Worm (Caenorhabditis elegans) whole organism, early embryonic: ENCODE measurements around the gene F53B1.2.

Experiments used
- B0310.2 ChIP-seq: sonication (generic microtip); optimal IDR thresholded peaks from 2 replicates; lab custom pipeline; 2016; ENCODE audit warnings: mild to moderate bottlenecking, missing genetic modification characterization, missing compliant biosample characterization
- F13C5.2 ChIP-seq: sonication (generic microtip); optimal IDR thresholded peaks from 2 replicates; lab custom pipeline; 2017; ENCODE audit warnings: mild to moderate bottlenecking, missing genetic modification characterization, inconsistent platforms, missing compliant biosample characterization
- aly-1 ChIP-seq: sonication (generic microtip); optimal IDR thresholded peaks from 2 replicates; lab custom pipeline; 2016; ENCODE audit warnings: missing genetic modification characterization, missing compliant biosample characterization
- ama-1 ChIP-seq: fragments of 150-350 bp; optimal IDR thresholded peaks from 2 replicates; lab custom pipeline; 2014
- ceh-13 ChIP-seq: fragments of 200-800 bp; sonication (Bioruptor generic); optimal IDR thresholded peaks from 2 replicates; lab custom pipeline; 2018; ENCODE audit warnings: mild to moderate bottlenecking, missing genetic modification characterization, missing compliant biosample characterization
- ceh-36 ChIP-seq: sonication (generic microtip); optimal IDR thresholded peaks from 2 replicates; lab custom pipeline; 2016; ENCODE audit warnings: missing genetic modification characterization, inconsistent platforms, missing compliant biosample characterization
- ets-7 ChIP-seq: sonication (generic microtip); optimal IDR thresholded peaks from 2 replicates; lab custom pipeline; 2016; ENCODE audit warnings: missing genotype, missing genetic modification characterization, missing compliant biosample characterization
- flt-1 ChIP-seq: fragments of 200-800 bp; sonication (Bioruptor generic); IDR thresholded peaks from 2 replicates; pipeline ENCODE4 v1.3.6; 2022; ENCODE audit warnings: missing genetic modification characterization, missing compliant biosample characterization
- hmbx-1 ChIP-seq: sonication (generic microtip); optimal IDR thresholded peaks from 2 replicates; lab custom pipeline; 2016; ENCODE audit warnings: mild to moderate bottlenecking, missing genetic modification characterization, missing compliant biosample characterization
- hmg-4 ChIP-seq: fragments of 200-800 bp; sonication (Bioruptor generic); optimal IDR thresholded peaks from 2 replicates; lab custom pipeline; 2018; ENCODE audit warnings: mild to moderate bottlenecking, missing genetic modification characterization, missing compliant biosample characterization
- hnd-1 ChIP-seq: sonication (generic microtip); optimal IDR thresholded peaks from 2 replicates; lab custom pipeline; 2016; ENCODE audit warnings: missing genetic modification characterization, missing compliant biosample characterization
- pes-1 ChIP-seq: fragments of 200-800 bp; sonication (Bioruptor generic); IDR thresholded peaks from 2 replicates; pipeline ENCODE4 v1.3.6; 2022; ENCODE audit warnings: missing genetic modification reagents, missing genetic modification characterization, missing compliant biosample characterization
- scrt-1 ChIP-seq: fragments of 200-800 bp; sonication (Bioruptor generic); IDR thresholded peaks from 2 replicates; pipeline ENCODE4 v1.3.6; 2022; ENCODE audit warnings: missing genetic modification characterization, missing compliant biosample characterization
- sea-1 ChIP-seq: fragments of 200-800 bp; sonication (Bioruptor generic); conservative IDR thresholded peaks from 2 replicates; pipeline ENCODE4 v1.3.6; 2022; ENCODE audit warnings: missing genetic modification characterization, missing compliant biosample characterization
- tbx-11 ChIP-seq: fragments of 200-800 bp; sonication (Bioruptor generic); IDR thresholded peaks from 2 replicates; pipeline ENCODE4 v1.3.6; 2022; ENCODE audit warnings: missing genetic modification characterization, missing compliant biosample characterization
- tbx-37 ChIP-seq: fragments of 200-800 bp; sonication (Bioruptor generic); conservative IDR thresholded peaks from 2 replicates; pipeline ENCODE4 v1.3.6; 2022; ENCODE audit warnings: missing genetic modification reagents, missing genetic modification characterization, missing compliant biosample characterization
- tra-4 ChIP-seq: sonication (generic microtip); optimal IDR thresholded peaks from 2 replicates; lab custom pipeline; 2017; ENCODE audit warnings: missing genetic modification characterization, missing compliant biosample characterization

F53B1.2 gene

DNA sequence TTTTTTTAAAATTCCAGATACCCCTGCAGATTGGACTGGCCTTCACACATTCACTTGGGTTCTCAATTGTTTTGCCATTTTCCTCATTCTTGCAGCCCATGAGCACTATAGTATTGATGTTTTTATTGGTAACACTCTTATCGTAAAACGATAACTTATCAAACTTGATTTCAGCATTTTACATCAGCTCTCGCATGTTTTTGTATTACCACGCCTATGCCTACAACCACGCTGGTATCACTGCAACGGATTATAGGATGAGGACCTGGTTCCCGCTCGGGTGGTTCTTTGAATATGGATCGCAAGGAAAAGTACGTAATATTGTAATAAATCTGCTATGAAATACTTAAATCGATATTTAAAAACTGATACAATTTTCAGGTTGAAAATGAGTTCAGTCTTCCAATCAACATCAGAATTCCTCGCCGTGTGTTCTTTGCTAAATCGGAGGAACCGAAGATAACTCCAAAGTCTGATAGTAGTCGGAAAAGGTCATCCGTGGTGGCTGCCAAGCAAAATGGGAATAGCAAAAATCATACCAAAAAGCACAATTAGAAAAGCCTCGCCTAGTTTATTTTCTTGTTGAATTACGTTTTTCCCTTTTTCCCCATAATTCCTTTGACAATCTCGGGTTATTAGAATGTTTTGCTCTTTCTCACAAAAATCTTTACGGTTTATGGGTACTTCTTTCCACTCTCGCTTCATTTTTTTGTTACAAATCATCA lies 2.0 kb downstream of the F53B1.2 start:
- TF ChIP-seq scrt-1 (no peak), flt-1 (GFP tag; lab: Robert Waterston, UW) (no peak), hnd-1 (tag; lab: Kevin White, UChicago) (no peak), F13C5.2 (tag; lab: Kevin White, UChicago) (no peak), ama-1 (no peak), tbx-37 (GFP tag; lab: Robert Waterston, UW) (no peak), tbx-11 (no peak), hmbx-1 (tag; lab: Kevin White, UChicago) (no peak), tra-4 (no peak), sea-1 (GFP tag; lab: Robert Waterston, UW) (no peak), aly-1 (tag; lab: Kevin White, UChicago) (no peak), hmg-4 (GFP tag; lab: Kevin White, UChicago) (no peak), pes-1 (GFP tag; lab: Robert Waterston, UW) (no peak), ceh-13 (GFP tag; lab: Kevin White, UChicago) (no peak)

DNA sequence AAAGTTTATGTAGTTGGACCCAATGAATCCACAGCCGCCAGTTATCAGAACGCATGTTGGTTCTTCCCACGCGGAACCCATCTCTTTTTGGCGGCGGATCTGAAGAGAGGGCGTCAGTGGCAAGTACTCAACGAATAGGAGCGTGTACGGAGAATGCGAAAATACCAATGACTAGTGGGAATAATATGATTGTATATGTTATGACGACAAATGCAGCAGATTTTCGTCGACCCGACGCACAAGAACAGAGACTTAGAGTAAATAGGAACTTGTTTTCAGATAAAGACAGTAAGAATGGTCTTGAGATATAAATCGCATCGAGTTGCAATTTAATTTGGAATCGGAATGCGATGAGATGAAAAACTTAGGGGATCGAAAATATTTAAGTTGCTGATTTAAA lies 4.2 kb downstream of the F53B1.2 start, which contains the start of gene bus-5:
Gene bus-5, minus strand, starts transcription at position 101 of the 400 bp plus-strand sequence.
- no peak for TF ChIP-seq pes-1 (GFP tag; lab: Robert Waterston, UW)
- no peak for TF ChIP-seq hmbx-1 (tag; lab: Kevin White, UChicago)
- no peak for TF ChIP-seq hnd-1 (tag; lab: Kevin White, UChicago)
- TF ChIP-seq ceh-13 (GFP tag; lab: Kevin White, UChicago): no peak
- TF ChIP-seq tra-4: no peak
- no peak for TF ChIP-seq F13C5.2 (tag; lab: Kevin White, UChicago)

DNA sequence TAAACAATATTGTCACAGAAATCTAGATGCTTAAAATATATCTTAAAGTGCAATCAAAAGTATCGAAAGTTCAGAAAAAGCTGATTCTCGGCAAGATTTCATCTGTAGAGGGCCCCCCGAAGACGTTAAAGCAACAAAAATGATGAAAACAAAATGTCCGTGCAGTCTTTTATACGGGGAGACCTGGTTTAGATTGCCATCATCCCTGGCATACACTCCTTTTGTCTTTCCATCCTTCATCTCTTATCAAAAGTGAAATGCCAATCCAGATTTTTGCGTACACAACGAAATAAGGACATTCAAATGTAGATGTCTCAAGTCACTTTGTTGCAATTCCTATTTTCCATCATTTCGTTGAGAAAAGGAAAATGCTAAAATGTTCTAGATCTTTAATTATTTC lies 5.4 kb downstream of the F53B1.2 start:
- no peak for TF ChIP-seq hnd-1 (tag; lab: Kevin White, UChicago)
- no peak for TF ChIP-seq flt-1 (GFP tag; lab: Robert Waterston, UW)
- TF ChIP-seq scrt-1: no peak
- TF ChIP-seq B0310.2 (tag; lab: Kevin White, UChicago): no peak
- no peak for TF ChIP-seq sea-1 (GFP tag; lab: Robert Waterston, UW)
- TF ChIP-seq hmg-4 (GFP tag; lab: Kevin White, UChicago): no peak
- no peak for TF ChIP-seq aly-1 (tag; lab: Kevin White, UChicago)
- TF ChIP-seq tra-4: no peak
- TF ChIP-seq pes-1 (GFP tag; lab: Robert Waterston, UW): no peak
- TF ChIP-seq ceh-13 (GFP tag; lab: Kevin White, UChicago): no peak

DNA sequence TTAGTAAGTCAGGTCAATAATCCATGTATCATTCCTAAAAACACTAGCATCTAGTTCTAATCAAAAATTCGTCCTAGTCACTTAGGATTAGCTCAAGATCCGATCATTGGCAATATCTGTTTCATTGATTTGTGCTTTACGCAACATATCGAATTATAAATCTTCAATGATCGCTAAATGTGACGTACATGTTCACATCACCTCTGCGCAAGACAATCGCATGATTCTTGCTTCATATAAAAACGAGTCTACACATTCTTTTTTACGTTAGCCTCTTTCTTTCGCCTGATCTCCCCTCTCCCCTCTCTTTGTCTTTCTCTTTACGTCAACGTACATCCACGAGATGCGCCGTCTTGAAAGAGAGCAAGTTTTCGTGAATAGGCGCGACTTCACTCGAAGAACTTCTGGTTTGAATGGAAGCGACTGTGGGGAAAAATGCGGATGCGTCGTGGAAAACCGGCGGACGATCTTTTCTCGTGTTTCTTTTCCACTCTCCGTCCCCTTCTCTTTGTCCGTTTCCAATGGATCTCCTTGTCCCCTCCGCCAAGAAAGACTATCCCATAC lies 7.6 kb downstream of the F53B1.2 start:
- TF ChIP-seq hmbx-1 (tag; lab: Kevin White, UChicago) (no peak), B0310.2 (tag; lab: Kevin White, UChicago) (no peak), flt-1 (GFP tag; lab: Robert Waterston, UW) (no peak), F13C5.2 (tag; lab: Kevin White, UChicago) (no peak), ceh-13 (GFP tag; lab: Kevin White, UChicago) (no peak), ceh-36 (tag; lab: Kevin White, UChicago) (no peak), ets-7 (no peak), ama-1 (no peak), hmg-4 (GFP tag; lab: Kevin White, UChicago) (no peak), pes-1 (GFP tag; lab: Robert Waterston, UW) (no peak), sea-1 (GFP tag; lab: Robert Waterston, UW) (no peak), aly-1 (tag; lab: Kevin White, UChicago) (no peak), scrt-1 (no peak), hnd-1 (tag; lab: Kevin White, UChicago) (no peak)

DNA sequence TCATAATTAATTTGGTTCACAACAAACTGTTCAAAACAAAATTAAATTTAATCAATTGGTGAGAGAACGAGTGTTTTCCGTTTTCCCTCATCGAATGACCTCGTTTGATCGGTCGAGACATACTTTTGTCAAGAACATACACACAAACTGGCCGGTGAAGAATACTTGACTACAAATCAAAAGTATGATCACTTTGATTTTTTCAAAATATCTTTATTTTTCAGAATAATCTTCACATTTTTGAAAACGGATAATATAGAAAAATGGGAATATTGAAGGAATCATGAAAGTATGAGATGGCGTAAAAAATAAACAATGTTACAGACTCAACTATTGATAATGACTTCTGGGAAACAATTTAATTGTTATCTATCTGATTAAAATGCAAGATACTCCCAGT lies 9.4 kb downstream of the F53B1.2 start, which contains the start of gene swip-10:
Gene swip-10, minus strand, starts transcription at position 101 of the 400 bp plus-strand sequence.
- TF ChIP-seq pes-1 (GFP tag; lab: Robert Waterston, UW) (no peak), B0310.2 (tag; lab: Kevin White, UChicago) (no peak), tbx-11 (no peak), aly-1 (tag; lab: Kevin White, UChicago) (no peak), ceh-13 (GFP tag; lab: Kevin White, UChicago) (no peak), F13C5.2 (tag; lab: Kevin White, UChicago) (no peak), tra-4 (no peak), ceh-36 (tag; lab: Kevin White, UChicago) (no peak), scrt-1 (no peak), tbx-37 (GFP tag; lab: Robert Waterston, UW) (no peak)

DNA sequence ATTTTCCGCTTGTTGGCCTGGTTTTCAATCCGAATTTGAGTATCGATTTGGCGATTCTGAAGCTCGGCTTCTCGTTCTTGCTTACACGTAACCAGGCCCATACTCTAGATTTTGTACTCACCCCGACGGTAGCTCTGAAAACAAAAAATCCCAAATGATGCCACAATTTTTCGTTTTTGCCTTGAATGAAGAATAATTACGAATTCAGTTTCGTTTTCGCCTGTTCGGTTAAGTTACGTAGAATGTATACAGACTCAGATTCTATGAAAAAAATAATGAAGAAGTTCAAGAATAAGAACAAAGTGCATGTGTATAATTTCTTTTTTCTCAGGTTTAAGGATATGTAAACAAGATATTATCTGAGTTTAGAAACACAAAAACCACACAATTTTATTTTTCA lies 12.2 kb downstream of the F53B1.2 start, which contains the start of gene gpa-5:
Gene gpa-5, minus strand, starts transcription at position 101 of the 400 bp plus-strand sequence.
- TF ChIP-seq tbx-37 (GFP tag; lab: Robert Waterston, UW) (no peak), aly-1 (tag; lab: Kevin White, UChicago) (no peak)

DNA sequence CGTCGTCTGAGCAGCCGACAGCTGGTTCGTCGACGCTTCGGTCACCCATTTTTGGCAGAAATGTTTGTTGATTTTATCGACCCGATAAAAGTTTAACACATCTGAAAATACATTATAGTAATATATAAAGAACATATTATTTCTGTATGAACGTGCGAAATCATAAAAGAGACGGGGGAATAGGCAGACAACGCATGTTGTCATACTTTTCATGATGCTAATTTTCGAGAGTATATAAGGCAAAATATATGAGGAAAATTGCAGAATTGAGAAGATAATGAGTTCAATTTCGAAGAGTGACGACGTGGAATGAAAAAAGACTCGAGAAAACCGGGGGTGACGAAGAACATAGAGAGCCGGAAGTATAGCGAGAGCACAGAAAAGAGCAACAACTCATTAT lies 21.4 kb downstream of the F53B1.2 start, which contains the start of gene F53B1.8:
Gene F53B1.8, minus strand, starts transcription at position 101 of the 400 bp plus-strand sequence.
- TF ChIP-seq ceh-13 (GFP tag; lab: Kevin White, UChicago): no peak
- TF ChIP-seq aly-1 (tag; lab: Kevin White, UChicago): no peak
- TF ChIP-seq hmg-4 (GFP tag; lab: Kevin White, UChicago): no peak
- TF ChIP-seq ama-1: no peak
- TF ChIP-seq F13C5.2 (tag; lab: Kevin White, UChicago): no peak
- no peak for TF ChIP-seq flt-1 (GFP tag; lab: Robert Waterston, UW)
- TF ChIP-seq hnd-1 (tag; lab: Kevin White, UChicago): no peak
- TF ChIP-seq tbx-11: no peak
- TF ChIP-seq tra-4: no peak
- no peak for TF ChIP-seq tbx-37 (GFP tag; lab: Robert Waterston, UW)
- no peak for TF ChIP-seq hmbx-1 (tag; lab: Kevin White, UChicago)
- TF ChIP-seq ets-7: no peak
